Worm (Caenorhabditis elegans) whole organism, L2 larva: ENCODE results near the gene pfd-1.

Experiments used
- F13H6.1 ChIP-seq: sonication (generic microtip); optimal IDR thresholded peaks from 2 replicates; lab custom pipeline; 2016; ENCODE audit warnings: missing genetic modification characterization, missing compliant biosample characterization
- ceh-82 ChIP-seq: fragments of 150-350 bp; optimal IDR thresholded peaks from 2 replicates; lab custom pipeline; 2014; ENCODE audit warnings: missing biosample characterization, missing genetic modification characterization
- nhr-12 ChIP-seq: fragments of 150-350 bp; optimal IDR thresholded peaks from 2 replicates; lab custom pipeline; 2014; ENCODE audit warnings: missing biosample characterization, missing genetic modification characterization
- nhr-129 ChIP-seq: fragments of 150-350 bp; optimal IDR thresholded peaks from 2 replicates; lab custom pipeline; 2014; ENCODE audit warnings: missing biosample characterization, missing genetic modification characterization
- nhr-77 ChIP-seq: fragments of 150-350 bp; optimal IDR thresholded peaks from 2 replicates; lab custom pipeline; 2014; ENCODE audit warnings: missing biosample characterization, missing genetic modification characterization
- unc-62 ChIP-seq: fragments of 150-350 bp; optimal IDR thresholded peaks from 2 replicates; lab custom pipeline; 2014; ENCODE audit warnings: missing biosample characterization, missing genetic modification reagents, missing genetic modification characterization

DNA sequence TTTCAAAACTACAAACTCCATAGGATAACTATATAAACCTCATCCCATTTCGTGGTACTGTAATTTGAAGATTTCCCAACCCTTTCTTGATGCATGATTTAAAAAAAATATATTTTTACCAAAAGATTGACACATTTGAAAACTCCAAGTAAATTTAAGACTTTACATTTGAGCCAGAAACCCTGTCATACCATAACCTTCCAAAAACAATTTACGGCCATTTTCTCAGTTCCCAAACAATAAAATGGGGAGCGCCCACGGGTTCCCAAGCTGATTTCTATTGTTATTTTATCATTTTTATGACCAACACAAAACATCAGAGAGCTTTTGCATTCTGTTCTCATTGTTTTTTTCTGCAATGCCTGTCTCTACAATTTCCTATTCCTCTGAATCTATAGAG is 37.3 kb upstream of the pfd-1 start, which contains the start of gene clc-9:
- TF ChIP-seq F13H6.1: no peak
- TF ChIP-seq unc-62 (GFP tag; lab: Kevin White, UChicago): no peak
- TF ChIP-seq ceh-82 (tag; lab: Kevin White, UChicago): no peak
- TF ChIP-seq nhr-12: no peak
- TF ChIP-seq nhr-129: no peak
- no peak for TF ChIP-seq nhr-77 (tag; lab: Kevin White, UChicago)
